Fruit fly (Drosophila melanogaster): ENCODE measurements around the gene CG5509.

DNA sequence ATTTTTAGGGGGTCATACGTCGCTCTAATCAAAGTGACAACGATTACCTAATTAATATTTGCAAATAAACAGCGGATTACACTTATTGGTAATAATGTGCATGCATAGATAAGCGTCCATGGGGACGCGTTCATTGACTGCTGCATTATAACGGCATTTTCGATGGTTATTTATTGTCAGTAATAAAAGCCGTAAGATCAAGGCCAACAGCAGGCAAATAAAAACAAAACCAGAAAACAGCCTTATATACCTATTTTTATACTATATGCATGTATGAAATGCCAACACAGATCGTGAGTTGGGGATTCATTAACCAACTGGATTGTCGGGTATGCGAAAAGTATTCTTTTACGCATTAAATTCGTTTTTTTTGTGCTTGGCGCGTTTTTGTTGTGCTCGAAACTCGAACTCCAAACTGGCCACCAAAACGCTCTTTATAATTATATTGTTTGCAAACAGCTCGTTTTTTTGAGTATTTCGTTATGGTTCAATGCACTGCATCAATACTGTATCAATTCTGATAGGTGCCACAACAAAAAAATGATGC, 1.5 kb upstream of the CG5509 start:
- no peak for TF ChIP-seq OdsH (GFP tag; optimal IDR thresholded peaks at IDR 0.05)
- TF ChIP-seq Abd-B (GFP tag; optimal IDR thresholded peaks at IDR 0.05), result no peak
- no peak for TF ChIP-seq Jra (GFP tag; optimal IDR thresholded peaks at IDR 0.05)
- no peak for TF ChIP-seq Myc (optimal IDR thresholded peaks at IDR 0.05)
- TF ChIP-seq CG32264 (GFP tag; optimal IDR thresholded peaks at IDR 0.05), result no peak
- no peak for TF ChIP-seq Hr83 (GFP tag; optimal IDR thresholded peaks at IDR 0.05; ENCODE audit: poor library complexity, severe bottlenecking)
- no peak for TF ChIP-seq HLH106 (tag; optimal IDR thresholded peaks at IDR 0.05)
- no peak for TF ChIP-seq pan (optimal IDR thresholded peaks at IDR 0.05)
- no peak for TF ChIP-seq rgr (GFP tag; optimal IDR thresholded peaks at IDR 0.05)
- TF ChIP-seq foxo (GFP tag; optimal IDR thresholded peaks at IDR 0.05), result no peak
- no peak for TF ChIP-seq lola (GFP tag; optimal IDR thresholded peaks at IDR 0.05)
- no peak for TF ChIP-seq psq (GFP tag; optimal IDR thresholded peaks at IDR 0.05)
- no peak for TF ChIP-seq fru (GFP tag; optimal IDR thresholded peaks at IDR 0.05)
- no peak for TF ChIP-seq N (GFP tag; optimal IDR thresholded peaks at IDR 0.05)
